Fruit fly (Drosophila melanogaster) whole organism, embryonic: ENCODE results near the gene yellow-g.

Source experiments
- Antp ChIP-seq: fragments of 200-800 bp; sonication (Bioruptor generic); optimal IDR thresholded peaks from 3 replicates; lab custom pipeline; 2016; ENCODE audit warnings: missing biosample characterization, missing genetic modification characterization
- CG1529 ChIP-seq: fragments of 200-800 bp; sonication (Bioruptor generic); optimal IDR thresholded peaks from 3 replicates; lab custom pipeline; 2018; ENCODE audit warnings: missing biosample characterization, missing genetic modification characterization
- CG2129 ChIP-seq: fragments of 200-800 bp; sonication (Bioruptor generic); IDR thresholded peaks from 2 replicates; pipeline ENCODE4 v1.3.6; 2022; ENCODE audit warnings: missing biosample characterization, missing genetic modification characterization; ENCODE audit not compliant: partially characterized antibody
- CG31441 ChIP-seq: fragments of 200-800 bp; sonication (Bioruptor generic); IDR thresholded peaks from 2 replicates; pipeline ENCODE4 v1.3.6; 2022; ENCODE audit warnings: missing biosample characterization, missing genetic modification characterization
- CG6654 ChIP-seq: fragments of 200-800 bp; sonication (Bioruptor generic); optimal IDR thresholded peaks from 2 replicates; lab custom pipeline; 2017; ENCODE audit warnings: missing biosample characterization, mild to moderate bottlenecking, missing genetic modification characterization
- CG6683 ChIP-seq: fragments of 200-800 bp; sonication (Bioruptor generic); optimal IDR thresholded peaks from 2 replicates; lab custom pipeline; 2017; ENCODE audit warnings: missing biosample characterization, mild to moderate bottlenecking, missing genetic modification characterization, missing genetic modification reagents
- CG8388 ChIP-seq: fragments of 200-800 bp; sonication (Bioruptor generic); optimal IDR thresholded peaks from 2 replicates; lab custom pipeline; 2019; ENCODE audit warnings: missing biosample characterization, mild to moderate bottlenecking, missing genetic modification characterization, moderate library complexity
- ab ChIP-seq: fragments of 200-800 bp; sonication (Bioruptor generic); optimal IDR thresholded peaks from 2 replicates; lab custom pipeline; 2016; ENCODE audit warnings: missing biosample characterization, missing genetic modification characterization
- abd-A ChIP-seq: fragments of 200-800 bp; sonication (Bioruptor generic); optimal IDR thresholded peaks from 3 replicates; lab custom pipeline; 2019; ENCODE audit warnings: missing biosample characterization, mild to moderate bottlenecking, missing genetic modification characterization, moderate library complexity
- sug ChIP-seq: fragments of 200-800 bp; optimal IDR thresholded peaks from 2 replicates; lab custom pipeline; 2019; ENCODE audit warnings: missing biosample characterization, mild to moderate bottlenecking, missing genetic modification characterization, moderate library complexity

dm6 chr3L:2255775-2256174 lies 16.8 kb downstream of the yellow-g start:
- TF ChIP-seq CG8388 = no peak
- TF ChIP-seq sug (tag; lab: Kevin White, UChicago) = no peak
- TF ChIP-seq ab = no peak
- TF ChIP-seq abd-A = no peak
- TF ChIP-seq CG6683 = no peak
- no peak for TF ChIP-seq CG6654 (GFP tag; lab: Kevin White, UChicago)
- TF ChIP-seq Antp = no peak
- TF ChIP-seq CG1529 (GFP tag; lab: Kevin White, UChicago) = no peak
- no peak for TF ChIP-seq CG2129
- TF ChIP-seq CG31441 (GFP tag; lab: Robert Waterston, UW) = no peak
